Fruit fly (Drosophila melanogaster): Measurements from ENCODE around the gene Xport-A.

The Xport-A gene

DNA sequence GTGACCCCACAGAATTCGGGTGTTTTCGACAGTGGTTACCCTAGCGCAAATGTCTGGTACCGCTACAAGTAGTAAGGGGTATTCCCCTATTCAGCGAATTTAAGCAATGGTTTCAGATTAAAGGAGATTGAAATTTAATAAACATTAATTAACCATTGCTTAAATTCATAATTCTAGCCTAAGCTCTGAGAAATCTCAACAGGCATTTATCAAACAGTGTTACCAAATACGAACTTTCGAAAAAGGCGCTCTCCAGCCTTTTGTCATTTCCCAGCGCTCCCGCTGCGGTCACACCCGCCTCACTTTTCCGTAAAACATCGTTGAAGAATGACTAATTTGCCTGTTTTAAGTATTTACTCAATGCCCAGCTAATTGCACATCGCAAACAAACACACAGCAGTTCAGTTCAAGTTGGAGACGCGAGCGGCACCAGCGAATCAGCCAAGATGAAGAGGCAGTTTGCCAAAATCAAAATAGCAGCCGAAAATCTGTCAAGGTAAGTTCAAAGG is 10.3 kb downstream of the Xport-A start, which contains the start of the genes Surf6 and RhoGAP92B (continued):
- TF ChIP-seq CG11085 (GFP tag; IDR thresholded peaks at IDR 0.05): no peak
- TF ChIP-seq crol (GFP tag; IDR thresholded peaks at IDR 0.05): no peak
- no peak for TF ChIP-seq Lpt (GFP tag; optimal IDR thresholded peaks at IDR 0.05)
- peak; percentile 11 for TF ChIP-seq CG4282 (GFP tag; optimal IDR thresholded peaks at IDR 0.05)
- TF ChIP-seq exex (tag; optimal IDR thresholded peaks at IDR 0.05): peak; percentile 40
- peak; percentile 94 for TF ChIP-seq Ets65A (GFP tag)
- peak; percentile 39 for TF ChIP-seq CG3995 (GFP tag; optimal IDR thresholded peaks at IDR 0.05)
- peak; percentile 24; the same call in 1 of the 2 replicates for TF ChIP-seq toy (GFP tag; IDR thresholded peaks at IDR 0.05)
- no peak for TF ChIP-seq dan (GFP tag; IDR thresholded peaks at IDR 0.05)
- TF ChIP-seq CG3281 (GFP tag; optimal IDR thresholded peaks at IDR 0.05): peak; percentile 73
- peak; percentile 60 for TF ChIP-seq CG2202 (tag; optimal IDR thresholded peaks at IDR 0.05)
- TF ChIP-seq gem (tag; optimal IDR thresholded peaks at IDR 0.05): peak; percentile 61
- peak; percentile 82 for TF ChIP-seq MBD-R2 (GFP tag; IDR thresholded peaks at IDR 0.05)
- TF ChIP-seq NFAT (GFP tag; IDR thresholded peaks at IDR 0.05): peak; percentile 31; the same call in 1 of the 2 replicates
- TF ChIP-seq CG12155 (GFP tag; optimal IDR thresholded peaks at IDR 0.05): peak; percentile 56
- TF ChIP-seq Hsf (GFP tag; optimal IDR thresholded peaks at IDR 0.05): peak; percentile 71
- TF ChIP-seq CG3163 (GFP tag; optimal IDR thresholded peaks at IDR 0.05): peak; percentile 38
- no peak for TF ChIP-seq CG11560 (tag; IDR thresholded peaks at IDR 0.05)
- peak; percentile 78 for TF ChIP-seq NC2β (GFP tag; optimal IDR thresholded peaks at IDR 0.05)
- peak; percentile 0 for TF ChIP-seq Sry-β (GFP tag; optimal IDR thresholded peaks at IDR 0.05)
- TF ChIP-seq CG13424 (tag; optimal IDR thresholded peaks at IDR 0.05): peak; percentile 61
- peak; percentile 49 for TF ChIP-seq en (GFP tag; optimal IDR thresholded peaks at IDR 0.05)
- peak; percentile 53 for TF ChIP-seq CG10462 (GFP tag; optimal IDR thresholded peaks at IDR 0.05)
- peak; percentile 23 for TF ChIP-seq fd64A (GFP tag; optimal IDR thresholded peaks at IDR 0.05)
- TF ChIP-seq CG14441 (GFP tag; IDR thresholded peaks at IDR 0.05): peak; percentile 61; the same call in 1 of the 2 replicates
- peak; percentile 55 for TF ChIP-seq p53 (GFP tag; optimal IDR thresholded peaks at IDR 0.05)
- TF ChIP-seq Adf1 (GFP tag; IDR thresholded peaks at IDR 0.05): peak; percentile 52
- TF ChIP-seq CG2129 (GFP tag; IDR thresholded peaks at IDR 0.05; ENCODE audit: partially characterized antibody): no peak
- peak; percentile 51 for TF ChIP-seq dmrt99B (tag; optimal IDR thresholded peaks at IDR 0.05)
- TF ChIP-seq Doc3 (GFP tag; IDR thresholded peaks at IDR 0.05; ENCODE audit: partially characterized antibody): no peak
- peak; percentile 63 for TF ChIP-seq her (GFP tag; optimal IDR thresholded peaks at IDR 0.05)
- TF ChIP-seq sens (GFP tag): peak; percentile 96
- TF ChIP-seq aop (GFP tag; IDR thresholded peaks at IDR 0.05): no peak
- TF ChIP-seq gsb (GFP tag; IDR thresholded peaks at IDR 0.05): no peak
- TF ChIP-seq sisA (GFP tag; IDR thresholded peaks at IDR 0.05): peak; percentile 36; the same call in 1 of the 2 replicates
- no peak for TF ChIP-seq fd102C (GFP tag; optimal IDR thresholded peaks at IDR 0.05)
- peak; percentile 36 for TF ChIP-seq CG7556 (GFP tag; optimal IDR thresholded peaks at IDR 0.05)
- no peak for TF ChIP-seq Doc2 (GFP tag; IDR thresholded peaks at IDR 0.05)
- peak; percentile 47; the same call in 1 of the 2 replicates for TF ChIP-seq seq (GFP tag; IDR thresholded peaks at IDR 0.05)
- TF ChIP-seq zf30C (GFP tag; optimal IDR thresholded peaks at IDR 0.05): no peak
- no peak for TF ChIP-seq Mrtf (GFP tag; IDR thresholded peaks at IDR 0.05)
- no peak for TF ChIP-seq CG16779 (GFP tag; IDR thresholded peaks at IDR 0.05)
- peak; percentile 63 for TF ChIP-seq CG7928 (GFP tag; optimal IDR thresholded peaks at IDR 0.05)
- no peak for TF ChIP-seq ato (GFP tag; IDR thresholded peaks at IDR 0.05; ENCODE audit: partially characterized antibody)
- TF ChIP-seq lab (GFP tag; optimal IDR thresholded peaks at IDR 0.05): peak; percentile 79
- TF ChIP-seq CG10267 (tag; optimal IDR thresholded peaks at IDR 0.05): peak; percentile 77
- TF ChIP-seq ab (GFP tag; optimal IDR thresholded peaks at IDR 0.05): no peak
- no peak for TF ChIP-seq Hand (GFP tag; optimal IDR thresholded peaks at IDR 0.05)
- no peak for TF ChIP-seq ap (GFP tag; IDR thresholded peaks at IDR 0.05)
- peak; percentile 65 for TF ChIP-seq Sry-δ (GFP tag; optimal IDR thresholded peaks at IDR 0.05)
- TF ChIP-seq Dfd (GFP tag; optimal IDR thresholded peaks at IDR 0.05): no peak
- TF ChIP-seq NC2α (GFP tag; optimal IDR thresholded peaks at IDR 0.05): peak; percentile 69

Measured in whole organism, embryonic.